Fruit fly (Drosophila melanogaster) whole organism, prepupa: ENCODE measurements around the gene Btk.

Experiments used
- CG3919 ChIP-seq: fragments of 200-800 bp; sonication (Bioruptor generic); optimal IDR thresholded peaks from 3 replicates; lab custom pipeline; 2016; ENCODE audit warnings: missing biosample characterization, missing genetic modification characterization
- CG4318 ChIP-seq: fragments of 200-800 bp; sonication (Bioruptor generic); optimal IDR thresholded peaks from 3 replicates; lab custom pipeline; 2017; ENCODE audit warnings: missing biosample characterization, mild to moderate bottlenecking, missing genetic modification characterization
- CG6163 ChIP-seq: fragments of 200-800 bp; sonication (Bioruptor generic); IDR thresholded peaks from 3 replicates; pipeline ENCODE4 v1.3.6; 2022; ENCODE audit warnings: missing biosample characterization, missing genetic modification characterization
- CG6792 ChIP-seq: fragments of 200-800 bp; sonication (Bioruptor generic); optimal IDR thresholded peaks from 3 replicates; lab custom pipeline; 2016; ENCODE audit warnings: missing biosample characterization, missing genetic modification characterization
- Hr38 ChIP-seq: sonication (Bioruptor generic); optimal IDR thresholded peaks from 2 replicates; lab custom pipeline; 2016; ENCODE audit warnings: missing biosample characterization, missing genetic modification characterization
- OdsH ChIP-seq: fragments of 200-800 bp; sonication (Bioruptor generic); optimal IDR thresholded peaks from 3 replicates; lab custom pipeline; 2016; ENCODE audit warnings: missing biosample characterization, missing genetic modification characterization
- Sox15 ChIP-seq: fragments of 200-800 bp; sonication (Bioruptor generic); optimal IDR thresholded peaks from 3 replicates; lab custom pipeline; 2016; ENCODE audit warnings: missing biosample characterization, missing genetic modification characterization
- fkh ChIP-seq: fragments of 200-800 bp; sonication (Bioruptor generic); optimal IDR thresholded peaks from 3 replicates; lab custom pipeline; 2017; ENCODE audit warnings: missing biosample characterization, mild to moderate bottlenecking, missing genetic modification characterization, moderate library complexity
- net ChIP-seq: fragments of 200-800 bp; sonication (Bioruptor generic); optimal IDR thresholded peaks from 3 replicates; lab custom pipeline; 2016; ENCODE audit warnings: missing biosample characterization, missing genetic modification characterization
- ss ChIP-seq, 2 experiments: fragments of 200-800 bp; sonication (Bioruptor generic); optimal IDR thresholded peaks; 2 replicates in 1 of 2; 3 replicates in 1 of 2; lab custom pipeline; 2017 to 2018; ENCODE audit warnings: mild to moderate bottlenecking in 2 of 2, missing biosample characterization in 2 of 2, missing genetic modification characterization in 2 of 2, moderate library complexity in 1 of 2

The Btk gene

DNA sequence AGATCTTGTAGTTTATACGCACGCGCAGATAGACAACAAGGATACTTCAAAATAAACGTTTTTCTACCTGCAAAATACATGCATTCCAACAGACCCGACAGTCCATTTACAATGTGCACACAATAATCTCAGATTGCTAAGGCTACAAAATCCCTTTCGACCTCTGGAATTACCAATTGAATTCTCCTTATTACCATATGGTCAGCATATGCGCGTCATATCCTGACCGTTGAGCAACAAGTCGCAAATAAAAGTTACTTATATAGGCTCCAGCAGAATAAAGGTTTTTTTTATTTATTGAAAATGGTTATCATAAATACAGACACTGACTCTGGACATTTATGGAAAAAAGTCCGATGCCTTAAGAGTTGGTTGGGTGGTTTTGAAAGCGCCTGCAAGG, 91.5 kb downstream of the Btk start:
- TF ChIP-seq Sox15 (GFP tag; lab: Kevin White, UChicago) (no peak), net (GFP tag; lab: Kevin White, UChicago) (no peak), ss (GFP tag; optimal IDR thresholded peaks at IDR 0.05; lab: Kevin White, UChicago) (no peak), CG4318 (GFP tag; lab: Kevin White, UChicago) (no peak), CG6792 (GFP tag; lab: Kevin White, UChicago) (no peak), CG3919 (GFP tag; lab: Kevin White, UChicago) (no peak), Hr38 (GFP tag; lab: Kevin White, UChicago) (no peak), fkh (GFP tag; lab: Kevin White, UChicago) (no peak), OdsH (GFP tag; lab: Kevin White, UChicago) (no peak), CG6163 (no peak)
